Worm (Caenorhabditis elegans) whole organism, L4 larva: ENCODE results near the gene nfx-1.

Experiments used
- dmd-9 ChIP-seq: fragments of 200-800 bp; sonication (Bioruptor generic); IDR thresholded peaks from 2 replicates; pipeline ENCODE4 v1.3.6; 2022; ENCODE audit warnings: missing genetic modification reagents, missing genetic modification characterization, missing compliant biosample characterization
- fos-1 ChIP-seq: fragments of 150-350 bp; optimal IDR thresholded peaks from 2 replicates; lab custom pipeline; 2014; ENCODE audit warnings: missing biosample characterization, missing genetic modification characterization
- nhr-11 ChIP-seq: fragments of 150-350 bp; optimal IDR thresholded peaks from 2 replicates; lab custom pipeline; 2014; ENCODE audit warnings: missing biosample characterization, missing genetic modification characterization
- nhr-25 ChIP-seq: sonication (generic microtip); optimal IDR thresholded peaks from 2 replicates; lab custom pipeline; 2017; ENCODE audit warnings: missing genetic modification characterization, mild to moderate bottlenecking, missing compliant biosample characterization, antibody characterized with exemption, moderate library complexity, borderline replicate concordance; ENCODE audit not compliant: insufficient read depth
- nhr-76 ChIP-seq: fragments of 150-350 bp; optimal IDR thresholded peaks from 2 replicates; lab custom pipeline; 2014; ENCODE audit warnings: missing biosample characterization, missing genetic modification characterization
- snpc-4 ChIP-seq: fragments of 150-350 bp; optimal IDR thresholded peaks from 2 replicates; lab custom pipeline; 2014; ENCODE audit warnings: missing biosample characterization, missing genetic modification characterization

DNA sequence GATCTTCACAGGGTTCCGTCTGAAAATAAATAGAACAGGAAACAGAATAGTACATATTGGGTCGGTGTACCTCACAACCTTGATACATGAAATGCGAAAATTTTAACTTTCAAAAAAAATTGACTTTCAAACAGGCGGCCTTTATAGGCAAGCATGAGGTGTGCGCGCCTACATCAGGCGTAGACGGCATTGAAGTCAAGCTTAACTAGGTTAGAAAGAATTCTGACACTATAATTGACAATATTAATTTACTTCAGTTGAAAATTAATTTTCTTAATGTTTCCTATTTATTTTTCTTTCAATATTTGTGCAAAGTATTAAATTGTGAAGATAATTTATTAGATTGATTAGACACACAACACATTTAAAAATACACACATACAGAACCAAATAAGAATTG lies 36.7 kb downstream of the nfx-1 start, which contains the start of gene C05D11.5:
- no peak for TF ChIP-seq snpc-4 (tag; lab: Kevin White, UChicago)
- no peak for TF ChIP-seq nhr-11 (tag; lab: Kevin White, UChicago)
- no peak for TF ChIP-seq nhr-25
- TF ChIP-seq nhr-76 (tag; lab: Kevin White, UChicago): no peak
- no peak for TF ChIP-seq dmd-9 (GFP tag; lab: Robert Waterston, UW)
- no peak for TF ChIP-seq fos-1 (tag; lab: Kevin White, UChicago)
